Worm (Caenorhabditis elegans) whole organism, mixed stage, embryonic: ENCODE data around the gene sru-3.

ENCODE experiments used
- bed-3 ChIP-seq: fragments of 200-800 bp; sonication (Bioruptor generic); optimal IDR thresholded peaks from 3 replicates; lab custom pipeline; 2018; ENCODE audit warnings: mild to moderate bottlenecking, missing genetic modification characterization, moderate library complexity, missing compliant biosample characterization
- drap-1 ChIP-seq: fragments of 200-800 bp; sonication (Bioruptor generic); optimal IDR thresholded peaks from 3 replicates; lab custom pipeline; 2018; ENCODE audit warnings: mild to moderate bottlenecking, missing genetic modification characterization, missing compliant biosample characterization
- lin-13 ChIP-seq: fragments of 150-350 bp; optimal IDR thresholded peaks from 2 replicates; lab custom pipeline; 2014; ENCODE audit warnings: missing biosample characterization, missing genetic modification characterization
- mls-2 ChIP-seq: sonication (generic microtip); optimal IDR thresholded peaks from 2 replicates; lab custom pipeline; 2016; ENCODE audit warnings: mild to moderate bottlenecking, missing genetic modification characterization, moderate library complexity, missing compliant biosample characterization
- nhr-12 ChIP-seq: fragments of 150-350 bp; optimal IDR thresholded peaks from 2 replicates; lab custom pipeline; 2014; ENCODE audit warnings: missing biosample characterization, missing genetic modification characterization
- nhr-76 ChIP-seq: sonication (generic microtip); optimal IDR thresholded peaks from 2 replicates; lab custom pipeline; 2017; ENCODE audit warnings: missing biosample characterization, missing genetic modification characterization
- pha-4 ChIP-seq: fragments of 150-350 bp; optimal IDR thresholded peaks from 2 replicates; lab custom pipeline; 2018; ENCODE audit warnings: missing biosample characterization, missing genetic modification reagents, missing genetic modification characterization
- sem-2 ChIP-seq: fragments of 200-800 bp; sonication (Bioruptor generic); optimal IDR thresholded peaks from 2 replicates; lab custom pipeline; 2018; ENCODE audit warnings: mild to moderate bottlenecking, missing genetic modification characterization, missing compliant biosample characterization
- snpc-4 ChIP-seq: fragments of 150-350 bp; optimal IDR thresholded peaks from 2 replicates; lab custom pipeline; 2014; ENCODE audit warnings: missing biosample characterization, missing genetic modification characterization
- unc-39 ChIP-seq: fragments of 150-350 bp; optimal IDR thresholded peaks from 2 replicates; lab custom pipeline; 2014; ENCODE audit warnings: missing biosample characterization, missing genetic modification characterization
- unc-62 ChIP-seq: fragments of 150-350 bp; optimal IDR thresholded peaks from 2 replicates; lab custom pipeline; 2014; ENCODE audit warnings: missing biosample characterization, missing genetic modification reagents, missing genetic modification characterization
- ztf-11 ChIP-seq: fragments of 150-350 bp; optimal IDR thresholded peaks from 2 replicates; lab custom pipeline; 2014; ENCODE audit warnings: missing biosample characterization, missing genetic modification characterization

ce11 chrIV:9545986-9546385 lies 49.6 kb downstream of the sru-3 start, which contains the start of gene T05A1.5:
- TF ChIP-seq mls-2 (no peak), sem-2 (no peak), drap-1 (no peak), lin-13 (tag; lab: Kevin White, UChicago) (no peak), snpc-4 (no peak), unc-62 (GFP tag; lab: Kevin White, UChicago) (no peak), nhr-12 (tag; lab: Kevin White, UChicago) (no peak), bed-3 (GFP tag; lab: Kevin White, UChicago) (no peak), pha-4 (tag; lab: Kevin White, UChicago) (no peak), unc-39 (tag; lab: Kevin White, UChicago) (no peak), nhr-76 (no peak), ztf-11 (tag; lab: Kevin White, UChicago) (no peak)
